Fruit fly (Drosophila melanogaster): ENCODE data around the gene gcm2.

The gcm2 gene

DNA sequence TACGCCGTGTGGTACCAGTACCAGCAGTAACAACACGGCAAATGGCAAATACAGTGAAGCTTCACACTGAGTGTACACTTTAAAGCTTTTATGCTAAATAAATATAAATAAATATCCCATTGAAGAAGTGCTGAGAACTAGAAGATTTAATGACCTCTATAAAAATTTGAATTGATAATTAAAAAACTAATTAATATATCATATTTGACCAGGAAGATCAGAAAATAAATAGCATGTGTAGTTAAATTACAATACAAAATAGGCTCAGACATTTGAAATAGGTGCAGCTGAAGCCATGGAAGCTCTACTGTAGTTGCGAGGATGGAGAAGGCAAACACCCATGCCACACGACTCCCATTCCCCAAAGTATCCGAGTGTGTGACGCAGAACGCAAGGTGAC lies 43.8 kb upstream of the gcm2 start:
- TF ChIP-seq CG8388 (GFP tag; optimal IDR thresholded peaks at IDR 0.05) (peak; percentile 36), tgo (GFP tag; IDR thresholded peaks at IDR 0.05) (peak; percentile 48; the same call in 2 of the 3 replicates), zfh1 (GFP tag; IDR thresholded peaks at IDR 0.05) (no peak), CG11696 (GFP tag; IDR thresholded peaks at IDR 0.05) (no peak), cas (GFP tag; IDR thresholded peaks at IDR 0.05) (no peak), zen2 (GFP tag; IDR thresholded peaks at IDR 0.05; ENCODE audit: partially characterized antibody) (no peak), HLH4C (GFP tag; IDR thresholded peaks at IDR 0.05; ENCODE audit: partially characterized antibody) (no peak), D19A (tag; optimal IDR thresholded peaks at IDR 0.05) (peak; percentile 40), ash1 (GFP tag; optimal IDR thresholded peaks at IDR 0.05) (no peak), sqz (GFP tag; optimal IDR thresholded peaks at IDR 0.05) (no peak), h (optimal IDR thresholded peaks at IDR 0.05) (no peak), CG15269 (tag; optimal IDR thresholded peaks at IDR 0.05) (peak; percentile 67), tna (GFP tag; IDR thresholded peaks at IDR 0.05; ENCODE audit: partially characterized antibody) (no peak), ara (GFP tag; IDR thresholded peaks at IDR 0.05) (no peak), slbo (GFP tag; IDR thresholded peaks at IDR 0.05) (peak; percentile 35; the same call in 1 of the 2 replicates), croc (GFP tag; conservative IDR thresholded peaks at IDR 0.05) (no peak), CG8290 (GFP tag; optimal IDR thresholded peaks at IDR 0.05) (no peak), CG8290 (tag; optimal IDR thresholded peaks at IDR 0.05) (no peak), Myb (GFP tag; optimal IDR thresholded peaks at IDR 0.05) (no peak), CG6765 (GFP tag; optimal IDR thresholded peaks at IDR 0.05) (no peak), klu (GFP tag; IDR thresholded peaks at IDR 0.05) (peak; percentile 10; the same call in 1 of the 2 replicates), CG3726 (GFP tag; IDR thresholded peaks at IDR 0.05) (no peak), en (GFP tag; optimal IDR thresholded peaks at IDR 0.05) (no peak), sens (GFP tag) (peak; percentile 72), CG17802 (tag; optimal IDR thresholded peaks at IDR 0.05) (no peak), bigmax (GFP tag; optimal IDR thresholded peaks at IDR 0.05) (no peak), CG6683 (GFP tag; optimal IDR thresholded peaks at IDR 0.05) (peak; percentile 14), CG2129 (GFP tag; IDR thresholded peaks at IDR 0.05; ENCODE audit: partially characterized antibody) (no peak), HLHmδ (GFP tag; optimal IDR thresholded peaks at IDR 0.05) (no peak), cwo (GFP tag; optimal IDR thresholded peaks at IDR 0.05) (peak; percentile 34), CG4404 (GFP tag; IDR thresholded peaks at IDR 0.05) (no peak), mld (GFP tag; IDR thresholded peaks at IDR 0.05; ENCODE audit: partially characterized antibody) (no peak), pros (GFP tag; optimal IDR thresholded peaks at IDR 0.05) (no peak), rib (GFP tag; IDR thresholded peaks at IDR 0.05) (no peak), chinmo (GFP tag; IDR thresholded peaks at IDR 0.05; ENCODE audit: partially characterized antibody) (no peak), CG15514 (GFP tag; optimal IDR thresholded peaks at IDR 0.05) (peak; percentile 16), Asciz (GFP tag; optimal IDR thresholded peaks at IDR 0.05) (peak; percentile 24), CG13296 (GFP tag; optimal IDR thresholded peaks at IDR 0.05) (peak; percentile 49), Camta (GFP tag; optimal IDR thresholded peaks at IDR 0.05) (no peak), caup (GFP tag; optimal IDR thresholded peaks at IDR 0.05; ENCODE audit: severe bottlenecking) (peak; percentile 0), insv (GFP tag; optimal IDR thresholded peaks at IDR 0.05) (no peak), Dref (GFP tag; IDR thresholded peaks at IDR 0.05) (no peak), yki (optimal IDR thresholded peaks at IDR 0.05) (no peak), Poxn (GFP tag; IDR thresholded peaks at IDR 0.05) (no peak), lbe (GFP tag; optimal IDR thresholded peaks at IDR 0.05) (no peak), CG17912 (GFP tag; optimal IDR thresholded peaks at IDR 0.05) (no peak), Lpt (GFP tag; optimal IDR thresholded peaks at IDR 0.05) (no peak), BtbVII (GFP tag; optimal IDR thresholded peaks at IDR 0.05) (no peak), CG13287 (GFP tag; IDR thresholded peaks at IDR 0.05; ENCODE audit: partially characterized antibody) (no peak), Drgx (GFP tag; IDR thresholded peaks at IDR 0.05) (peak; percentile 72), Rx (GFP tag; IDR thresholded peaks at IDR 0.05) (no peak), Usf (GFP tag; optimal IDR thresholded peaks at IDR 0.05) (no peak)

Data from whole organism, embryonic.